Fruit fly (Drosophila melanogaster): ENCODE data around the gene Keap1.
A peak's percentile ranks its signal among the peaks of the same experiment; 100 is the strongest.

Gene Keap1

DNA sequence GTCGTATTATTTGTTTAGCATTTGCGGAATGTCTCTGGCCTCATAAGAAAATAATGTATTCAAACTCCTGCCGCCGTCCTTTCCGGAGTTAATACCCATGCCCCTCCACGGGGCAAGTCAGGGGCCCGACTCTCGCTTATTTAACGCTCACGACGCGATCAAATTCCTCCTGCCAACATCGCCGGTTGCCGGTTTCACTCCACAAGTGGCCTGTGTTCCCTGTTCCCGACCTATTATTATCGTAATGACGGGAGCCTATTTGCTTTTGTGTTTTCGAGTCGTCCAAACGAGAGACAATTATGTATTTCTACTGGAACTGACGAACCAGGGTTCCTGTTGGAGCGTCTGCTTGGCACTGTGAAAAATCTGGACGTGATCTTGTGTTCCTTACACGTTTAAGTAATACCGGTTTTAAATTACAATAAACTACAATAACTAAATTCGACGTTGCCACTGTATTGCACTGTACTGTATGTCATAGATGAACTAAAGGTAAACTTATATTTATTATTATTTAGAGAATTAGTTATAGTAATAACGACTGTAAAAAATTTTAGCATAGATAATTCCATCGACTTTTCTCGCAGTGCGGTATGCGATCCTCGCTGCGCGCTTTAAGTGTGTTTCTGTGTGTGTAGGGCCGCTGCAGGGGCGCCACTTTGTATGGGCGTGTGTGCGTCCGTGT is 27.1 kb downstream of the Keap1 start (continued):
- TF ChIP-seq CG3065 (GFP tag; optimal IDR thresholded peaks at IDR 0.05) = no peak
- no peak for TF ChIP-seq CG4854 (GFP tag; optimal IDR thresholded peaks at IDR 0.05)
- TF ChIP-seq nerfin-1 (tag; optimal IDR thresholded peaks at IDR 0.05) = peak; percentile 7
- TF ChIP-seq dan (GFP tag; IDR thresholded peaks at IDR 0.05) = no peak; the same call in 1 of the 2 replicates
- TF ChIP-seq CG7786 (GFP tag; optimal IDR thresholded peaks at IDR 0.05) = peak; percentile 31
- TF ChIP-seq CG12155 (GFP tag; optimal IDR thresholded peaks at IDR 0.05) = no peak
- TF ChIP-seq CG8290 (GFP tag; optimal IDR thresholded peaks at IDR 0.05) = no peak
- TF ChIP-seq CG8290 (tag; optimal IDR thresholded peaks at IDR 0.05) = no peak
- TF ChIP-seq CG18764 (GFP tag; optimal IDR thresholded peaks at IDR 0.05) = peak; percentile 15
- no peak for TF ChIP-seq her (GFP tag; optimal IDR thresholded peaks at IDR 0.05)
- TF ChIP-seq CG17802 (tag; optimal IDR thresholded peaks at IDR 0.05) = no peak
- no peak for TF ChIP-seq wek (GFP tag; optimal IDR thresholded peaks at IDR 0.05)
- TF ChIP-seq CG6254 (GFP tag; optimal IDR thresholded peaks at IDR 0.05) = peak; percentile 33
- TF ChIP-seq tap (tag; optimal IDR thresholded peaks at IDR 0.05) = no peak
- no peak for TF ChIP-seq CG16779 (GFP tag; IDR thresholded peaks at IDR 0.05)
- TF ChIP-seq Jarid2 (GFP tag; optimal IDR thresholded peaks at IDR 0.05) = no peak
- TF ChIP-seq Dp (GFP tag; optimal IDR thresholded peaks at IDR 0.05) = no peak
- no peak for TF ChIP-seq Doc2 (GFP tag; IDR thresholded peaks at IDR 0.05)
- no peak for TF ChIP-seq Bdp1 (GFP tag; optimal IDR thresholded peaks at IDR 0.05)
- no peak for TF ChIP-seq Bteb2 (GFP tag; optimal IDR thresholded peaks at IDR 0.05)
- TF ChIP-seq HLH4C (GFP tag; IDR thresholded peaks at IDR 0.05; ENCODE audit: partially characterized antibody) = peak; percentile 28; the same call in 1 of the 3 replicates
- TF ChIP-seq crp (GFP tag; optimal IDR thresholded peaks at IDR 0.05) = no peak
- TF ChIP-seq Nf-YC (tag; optimal IDR thresholded peaks at IDR 0.05) = no peak
- TF ChIP-seq gcm (GFP tag; optimal IDR thresholded peaks at IDR 0.05) = peak; percentile 67
- TF ChIP-seq CG10209 (GFP tag; optimal IDR thresholded peaks at IDR 0.05) = peak; percentile 49
- no peak for TF ChIP-seq trh (GFP tag; optimal IDR thresholded peaks at IDR 0.05)
- no peak for TF ChIP-seq Dbx (GFP tag; IDR thresholded peaks at IDR 0.05)
- TF ChIP-seq CG7928 (GFP tag; optimal IDR thresholded peaks at IDR 0.05) = no peak
- TF ChIP-seq CG13123 (GFP tag; optimal IDR thresholded peaks at IDR 0.05) = peak; percentile 16
- no peak for TF ChIP-seq tna (GFP tag; IDR thresholded peaks at IDR 0.05; ENCODE audit: partially characterized antibody)
- TF ChIP-seq Dek (tag; optimal IDR thresholded peaks at IDR 0.05) = no peak
- peak; percentile 65; the same call in 1 of the 3 replicates for TF ChIP-seq CG2199 (GFP tag; IDR thresholded peaks at IDR 0.05)
- no peak for TF ChIP-seq Fer2 (tag; optimal IDR thresholded peaks at IDR 0.05)
- peak; percentile 64 for TF ChIP-seq D19A (tag; optimal IDR thresholded peaks at IDR 0.05)
- TF ChIP-seq BtbVII (GFP tag; optimal IDR thresholded peaks at IDR 0.05) = no peak
- TF ChIP-seq Hmx (GFP tag; optimal IDR thresholded peaks at IDR 0.05) = no peak
- TF ChIP-seq CG1529 (GFP tag; optimal IDR thresholded peaks at IDR 0.05) = peak; percentile 50
- no peak for TF ChIP-seq inv (GFP tag; IDR thresholded peaks at IDR 0.05; ENCODE audit: partially characterized antibody)
- no peak for TF ChIP-seq ems (GFP tag; optimal IDR thresholded peaks at IDR 0.05)
- TF ChIP-seq slbo (GFP tag; IDR thresholded peaks at IDR 0.05) = no peak
- no peak for TF ChIP-seq grn (GFP tag; optimal IDR thresholded peaks at IDR 0.05)
- no peak for TF ChIP-seq CG9932 (GFP tag; IDR thresholded peaks at IDR 0.05)
- no peak for TF ChIP-seq CG9876 (GFP tag; optimal IDR thresholded peaks at IDR 0.05)
- TF ChIP-seq Stat92E (GFP tag; optimal IDR thresholded peaks at IDR 0.05) = no peak
- no peak for TF ChIP-seq Atf6 (GFP tag; IDR thresholded peaks at IDR 0.05)
- TF ChIP-seq seq (GFP tag; IDR thresholded peaks at IDR 0.05) = no peak
- TF ChIP-seq ro (GFP tag; IDR thresholded peaks at IDR 0.05) = no peak
- TF ChIP-seq usp (GFP tag; optimal IDR thresholded peaks at IDR 0.05) = no peak
- peak in 1 of 2 experiments; percentile 24 for TF ChIP-seq chif (GFP tag; optimal IDR thresholded peaks at IDR 0.05)
- no peak for TF ChIP-seq Atf-2 (GFP tag; optimal IDR thresholded peaks at IDR 0.05)

Measured in whole organism, embryonic.